Fruit fly (Drosophila melanogaster) whole organism, prepupa: ENCODE results near the gene Sec23.

Source experiments
- Blimp-1 ChIP-seq: fragments of 200-800 bp; sonication (Bioruptor generic); optimal IDR thresholded peaks from 3 replicates; lab custom pipeline; 2017; ENCODE audit warnings: missing biosample characterization, missing genetic modification characterization, mild to moderate bottlenecking, moderate library complexity, missing genetic modification reagents
- CG10631 ChIP-seq: fragments of 200-800 bp; sonication (Bioruptor generic); optimal IDR thresholded peaks from 2 replicates; lab custom pipeline; 2016; ENCODE audit warnings: missing biosample characterization, missing genetic modification characterization
- CG10669 ChIP-seq: fragments of 200-800 bp; sonication (Bioruptor generic); optimal IDR thresholded peaks from 3 replicates; lab custom pipeline; 2018; ENCODE audit warnings: missing biosample characterization, mild to moderate bottlenecking, missing genetic modification characterization, moderate library complexity
- CG11294 ChIP-seq: fragments of 200-800 bp; sonication (Bioruptor generic); IDR thresholded peaks from 2 replicates; pipeline ENCODE4 v1.3.6; 2022; ENCODE audit warnings: missing biosample characterization, missing genetic modification characterization
- CG11902 ChIP-seq: fragments of 200-800 bp; sonication (Bioruptor generic); optimal IDR thresholded peaks from 3 replicates; lab custom pipeline; 2016; ENCODE audit warnings: missing biosample characterization, missing genetic modification characterization
- CG1621 ChIP-seq: fragments of 200-800 bp; sonication (Bioruptor generic); optimal IDR thresholded peaks from 3 replicates; lab custom pipeline; 2018; ENCODE audit warnings: missing biosample characterization, mild to moderate bottlenecking, missing genetic modification characterization
- CG16779 ChIP-seq: fragments of 200-800 bp; sonication (Bioruptor generic); optimal IDR thresholded peaks from 3 replicates; lab custom pipeline; 2017; ENCODE audit warnings: missing biosample characterization, mild to moderate bottlenecking, missing genetic modification characterization
- CG3032 ChIP-seq: fragments of 200-800 bp; optimal IDR thresholded peaks from 2 replicates; lab custom pipeline; 2019; ENCODE audit warnings: missing biosample characterization, mild to moderate bottlenecking, missing genetic modification characterization, moderate library complexity
- CG31627 ChIP-seq: fragments of 200-800 bp; sonication (Bioruptor generic); optimal IDR thresholded peaks from 3 replicates; lab custom pipeline; 2016; ENCODE audit warnings: missing biosample characterization, missing genetic modification characterization
- CG32006 ChIP-seq: fragments of 200-800 bp; sonication (Bioruptor generic); optimal IDR thresholded peaks from 3 replicates; lab custom pipeline; 2017; ENCODE audit warnings: missing biosample characterization, mild to moderate bottlenecking, missing genetic modification characterization
- CG34406 ChIP-seq: fragments of 200-800 bp; sonication (Bioruptor generic); optimal IDR thresholded peaks from 3 replicates; lab custom pipeline; 2016; ENCODE audit warnings: missing biosample characterization, missing genetic modification characterization
- CG3919 ChIP-seq: fragments of 200-800 bp; sonication (Bioruptor generic); optimal IDR thresholded peaks from 3 replicates; lab custom pipeline; 2016; ENCODE audit warnings: missing biosample characterization, missing genetic modification characterization
- CG4318 ChIP-seq: fragments of 200-800 bp; sonication (Bioruptor generic); optimal IDR thresholded peaks from 3 replicates; lab custom pipeline; 2017; ENCODE audit warnings: missing biosample characterization, mild to moderate bottlenecking, missing genetic modification characterization
- CG6163 ChIP-seq: fragments of 200-800 bp; sonication (Bioruptor generic); IDR thresholded peaks from 3 replicates; pipeline ENCODE4 v1.3.6; 2022; ENCODE audit warnings: missing biosample characterization, missing genetic modification characterization
- CG6792 ChIP-seq: fragments of 200-800 bp; sonication (Bioruptor generic); optimal IDR thresholded peaks from 3 replicates; lab custom pipeline; 2016; ENCODE audit warnings: missing biosample characterization, missing genetic modification characterization
- CG6808 ChIP-seq: fragments of 200-800 bp; sonication (Bioruptor generic); optimal IDR thresholded peaks from 3 replicates; lab custom pipeline; 2017; ENCODE audit warnings: missing biosample characterization, missing genetic modification characterization, mild to moderate bottlenecking, moderate library complexity, missing genetic modification reagents
- CG6854 ChIP-seq: fragments of 200-800 bp; sonication (Bioruptor generic); optimal IDR thresholded peaks from 2 replicates; lab custom pipeline; 2017; ENCODE audit warnings: missing biosample characterization, mild to moderate bottlenecking, missing genetic modification characterization
- CG8119 ChIP-seq: fragments of 200-800 bp; sonication (Bioruptor generic); IDR thresholded peaks from 3 replicates; pipeline ENCODE4 v1.3.6; 2022; ENCODE audit warnings: missing biosample characterization, missing genetic modification characterization
- CG8319 ChIP-seq: fragments of 200-800 bp; sonication (Bioruptor generic); optimal IDR thresholded peaks from 3 replicates; lab custom pipeline; 2016; ENCODE audit warnings: missing biosample characterization, missing genetic modification characterization
- CG8632 ChIP-seq: fragments of 200-800 bp; sonication (Bioruptor generic); optimal IDR thresholded peaks from 3 replicates; lab custom pipeline; 2016; ENCODE audit warnings: missing biosample characterization, missing genetic modification characterization
- Eip75B ChIP-seq: fragments of 200-800 bp; sonication (Bioruptor generic); optimal IDR thresholded peaks from 3 replicates; lab custom pipeline; 2016; ENCODE audit warnings: missing biosample characterization, missing genetic modification characterization
- Eip78C ChIP-seq: fragments of 200-800 bp; sonication (Bioruptor generic); peaks from one replicate; lab custom pipeline; 2016; ENCODE audit warnings: missing biosample characterization, missing genetic modification characterization
- Eip93F ChIP-seq: fragments of 200-800 bp; sonication (Bioruptor generic); optimal IDR thresholded peaks from 2 replicates; lab custom pipeline; 2016; ENCODE audit warnings: missing biosample characterization, mild to moderate bottlenecking, missing genetic modification characterization
- Ets96B ChIP-seq: fragments of 200-800 bp; optimal IDR thresholded peaks from 2 replicates; lab custom pipeline; 2019; ENCODE audit warnings: missing biosample characterization, mild to moderate bottlenecking, missing genetic modification characterization, moderate library complexity
- Hr38 ChIP-seq: sonication (Bioruptor generic); optimal IDR thresholded peaks from 2 replicates; lab custom pipeline; 2016; ENCODE audit warnings: missing biosample characterization, missing genetic modification characterization
- Hr39 ChIP-seq: fragments of 200-800 bp; sonication (Bioruptor generic); optimal IDR thresholded peaks from 2 replicates; lab custom pipeline; 2016; ENCODE audit warnings: missing biosample characterization, missing genetic modification characterization
- Hr4 ChIP-seq: fragments of 200-800 bp; sonication (Bioruptor generic); optimal IDR thresholded peaks from 3 replicates; lab custom pipeline; 2016; ENCODE audit warnings: missing biosample characterization, missing genetic modification characterization
- Lpt ChIP-seq: fragments of 200-800 bp; sonication (Bioruptor generic); optimal IDR thresholded peaks from 3 replicates; lab custom pipeline; 2016; ENCODE audit warnings: missing biosample characterization, missing genetic modification characterization
- Met ChIP-seq: fragments of 200-800 bp; sonication (Bioruptor generic); optimal IDR thresholded peaks from 3 replicates; lab custom pipeline; 2016; ENCODE audit warnings: missing biosample characterization, missing genetic modification characterization
- OdsH ChIP-seq: fragments of 200-800 bp; sonication (Bioruptor generic); optimal IDR thresholded peaks from 3 replicates; lab custom pipeline; 2016; ENCODE audit warnings: missing biosample characterization, missing genetic modification characterization
- Smox ChIP-seq: fragments of 200-800 bp; sonication (Bioruptor generic); optimal IDR thresholded peaks from 3 replicates; lab custom pipeline; 2016; ENCODE audit warnings: missing biosample characterization, missing genetic modification characterization
- Sox14 ChIP-seq: fragments of 200-800 bp; sonication (Bioruptor generic); optimal IDR thresholded peaks from 3 replicates; lab custom pipeline; 2016; ENCODE audit warnings: missing biosample characterization, missing genetic modification characterization
- Sox15 ChIP-seq: fragments of 200-800 bp; sonication (Bioruptor generic); optimal IDR thresholded peaks from 3 replicates; lab custom pipeline; 2016; ENCODE audit warnings: missing biosample characterization, missing genetic modification characterization
- achi ChIP-seq: fragments of 200-800 bp; sonication (Bioruptor generic); optimal IDR thresholded peaks from 3 replicates; lab custom pipeline; 2016; ENCODE audit warnings: missing biosample characterization, missing genetic modification characterization
- acj6 ChIP-seq: fragments of 200-800 bp; sonication (Bioruptor generic); optimal IDR thresholded peaks from 3 replicates; lab custom pipeline; 2016; ENCODE audit warnings: missing biosample characterization, missing genetic modification characterization
- dac ChIP-seq: fragments of 200-800 bp; sonication (Bioruptor generic); optimal IDR thresholded peaks from 2 replicates; lab custom pipeline; 2017; ENCODE audit warnings: missing biosample characterization, mild to moderate bottlenecking, missing genetic modification characterization
- dsx ChIP-seq: fragments of 200-800 bp; optimal IDR thresholded peaks from 3 replicates; lab custom pipeline; 2019; ENCODE audit warnings: missing biosample characterization, mild to moderate bottlenecking, missing genetic modification characterization, moderate library complexity; ENCODE audit not compliant: poor library complexity, severe bottlenecking
- eg ChIP-seq: fragments of 200-800 bp; sonication (Bioruptor generic); IDR thresholded peaks from 3 replicates; pipeline ENCODE4 v1.3.6; 2022; ENCODE audit warnings: missing biosample characterization, missing genetic modification characterization
- esn ChIP-seq: fragments of 200-800 bp; sonication (Bioruptor generic); optimal IDR thresholded peaks from 2 replicates; lab custom pipeline; 2016; ENCODE audit warnings: missing biosample characterization, mild to moderate bottlenecking, missing genetic modification characterization, moderate library complexity
- fd59A ChIP-seq: fragments of 200-800 bp; sonication (Bioruptor generic); optimal IDR thresholded peaks from 2 replicates; lab custom pipeline; 2017; ENCODE audit warnings: missing biosample characterization, mild to moderate bottlenecking, missing genetic modification characterization, missing genetic modification reagents
- fkh ChIP-seq: fragments of 200-800 bp; sonication (Bioruptor generic); optimal IDR thresholded peaks from 3 replicates; lab custom pipeline; 2017; ENCODE audit warnings: missing biosample characterization, mild to moderate bottlenecking, missing genetic modification characterization, moderate library complexity
- lz ChIP-seq: fragments of 200-800 bp; sonication (Bioruptor generic); optimal IDR thresholded peaks from 3 replicates; lab custom pipeline; 2016; ENCODE audit warnings: missing biosample characterization, missing genetic modification characterization
- net ChIP-seq: fragments of 200-800 bp; sonication (Bioruptor generic); optimal IDR thresholded peaks from 3 replicates; lab custom pipeline; 2016; ENCODE audit warnings: missing biosample characterization, missing genetic modification characterization
- pdm3 ChIP-seq: fragments of 200-800 bp; sonication (Bioruptor generic); optimal IDR thresholded peaks from 3 replicates; lab custom pipeline; 2016; ENCODE audit warnings: missing biosample characterization, missing genetic modification characterization
- salr ChIP-seq, 2 experiments: fragments of 200-800 bp; sonication (Bioruptor generic); optimal IDR thresholded peaks; 3 replicates each; lab custom pipeline; 2016 to 2018; ENCODE audit warnings: missing biosample characterization in 2 of 2, missing genetic modification characterization in 2 of 2, mild to moderate bottlenecking in 1 of 2
- spab ChIP-seq: fragments of 200-800 bp; sonication (Bioruptor generic); optimal IDR thresholded peaks from 2 replicates; lab custom pipeline; 2017; ENCODE audit warnings: missing biosample characterization, mild to moderate bottlenecking, missing genetic modification characterization, missing genetic modification reagents
- ss ChIP-seq, 2 experiments: fragments of 200-800 bp; sonication (Bioruptor generic); optimal IDR thresholded peaks; 2 replicates in 1 of 2; 3 replicates in 1 of 2; lab custom pipeline; 2017 to 2018; ENCODE audit warnings: mild to moderate bottlenecking in 2 of 2, missing biosample characterization in 2 of 2, missing genetic modification characterization in 2 of 2, moderate library complexity in 1 of 2
- svp ChIP-seq: fragments of 200-800 bp; sonication (Bioruptor generic); peaks from one replicate; lab custom pipeline; 2016; ENCODE audit warnings: missing biosample characterization, missing genetic modification characterization
- topi ChIP-seq: fragments of 200-800 bp; sonication (Bioruptor generic); optimal IDR thresholded peaks from 3 replicates; lab custom pipeline; 2016; ENCODE audit warnings: missing biosample characterization, missing genetic modification characterization
- vri ChIP-seq: fragments of 200-800 bp; sonication (Bioruptor generic); optimal IDR thresholded peaks from 3 replicates; lab custom pipeline; 2016; ENCODE audit warnings: missing biosample characterization, mild to moderate bottlenecking, missing genetic modification characterization

Gene Sec23

dm6 chr3R:5648569-5649476, at the start of gene Sec23, which contains the start of gene MTA1-like:
Gene Sec23, plus strand, starts transcription at chr3R:5649065.
Gene MTA1-like, minus strand, starts transcription at chr3R:5648738.
- TF ChIP-seq Ets96B (tag; lab: Kevin White, UChicago), result peak; percentile 44
- peak; percentile 73 for TF ChIP-seq esn (GFP tag; lab: Kevin White, UChicago)
- no peak for TF ChIP-seq Sox14 (GFP tag; lab: Kevin White, UChicago)
- TF ChIP-seq CG1621, result no peak
- no peak for TF ChIP-seq CG6808 (GFP tag; lab: Kevin White, UChicago)
- no peak for TF ChIP-seq CG16779 (tag; lab: Kevin White, UChicago)
- peak; percentile 21 for TF ChIP-seq CG10669 (GFP tag; lab: Kevin White, UChicago)
- peak; percentile 77 for TF ChIP-seq CG10631 (GFP tag; lab: Kevin White, UChicago)
- TF ChIP-seq CG4318 (GFP tag; lab: Kevin White, UChicago), result no peak
- peak; percentile 28 for TF ChIP-seq vri (GFP tag; lab: Kevin White, UChicago)
- TF ChIP-seq CG6163 (GFP tag; lab: Robert Waterston, UW), result peak; percentile 31; the same call in 1 of the 3 replicates
- TF ChIP-seq Met (GFP tag; lab: Kevin White, UChicago), result peak; percentile 44
- TF ChIP-seq Hr39 (GFP tag; lab: Kevin White, UChicago), result peak; percentile 68
- TF ChIP-seq Eip78C (GFP tag; lab: Kevin White, UChicago), result peak; percentile 57
- TF ChIP-seq fkh (GFP tag; lab: Kevin White, UChicago), result peak; percentile 91
- TF ChIP-seq eg (GFP tag; lab: Robert Waterston, UW), result 0 out of 3 replicates have a peak, but pooled peaks have one; percentile 38
- peak; percentile 18 for TF ChIP-seq fd59A (GFP tag; lab: Kevin White, UChicago)
- TF ChIP-seq Eip93F (GFP tag; lab: Kevin White, UChicago), result no peak
- no peak for TF ChIP-seq dac
- peak; percentile 58 for TF ChIP-seq CG6792 (GFP tag; lab: Kevin White, UChicago)
- peak; percentile 40 for TF ChIP-seq topi (GFP tag; lab: Kevin White, UChicago)
- peak; percentile 43 for TF ChIP-seq Sox15 (GFP tag; lab: Kevin White, UChicago)
- no peak for TF ChIP-seq spab
- 0 out of 2 replicates have a peak, but pooled peaks have one; percentile 11 for TF ChIP-seq CG11294
- TF ChIP-seq Blimp-1 (GFP tag; lab: Kevin White, UChicago), result no peak
- peak; percentile 49 for TF ChIP-seq CG11902 (GFP tag; lab: Kevin White, UChicago)
- peak; percentile 76 for TF ChIP-seq OdsH
- peak; percentile 4 for TF ChIP-seq Lpt
- peak; percentile 48 for TF ChIP-seq dsx (GFP tag; lab: Kevin White, UChicago)
- TF ChIP-seq CG8319 (GFP tag; lab: Kevin White, UChicago), result peak; percentile 34
- peak; percentile 88 for TF ChIP-seq svp (GFP tag; lab: Kevin White, UChicago)
- peak; percentile 58 for TF ChIP-seq lz (GFP tag; lab: Kevin White, UChicago)
- TF ChIP-seq CG6854 (GFP tag; lab: Kevin White, UChicago), result peak; percentile 12
- TF ChIP-seq CG8119 (GFP tag; lab: Robert Waterston, UW), result no peak
- TF ChIP-seq Hr4, result peak; percentile 61
- TF ChIP-seq Smox (GFP tag; lab: Kevin White, UChicago), result peak; percentile 45
- TF ChIP-seq pdm3 (GFP tag; lab: Kevin White, UChicago), result peak; percentile 44
- TF ChIP-seq CG31627 (GFP tag; lab: Kevin White, UChicago), result peak; percentile 65
- peak; percentile 63 for TF ChIP-seq achi (GFP tag; lab: Kevin White, UChicago)
- peak; percentile 66 for TF ChIP-seq CG32006
- peak; percentile 61 for TF ChIP-seq CG8632 (GFP tag; lab: Kevin White, UChicago)
- peak; percentile 35 to 59 for TF ChIP-seq salr (GFP tag; optimal IDR thresholded peaks at IDR 0.05; lab: Kevin White, UChicago)
- TF ChIP-seq Hr38, result no peak
- TF ChIP-seq acj6 (GFP tag; lab: Kevin White, UChicago), result peak; percentile 80
- TF ChIP-seq CG3032, result peak; percentile 54
- peak; percentile 21 to 28 for TF ChIP-seq ss (GFP tag; optimal IDR thresholded peaks at IDR 0.05; lab: Kevin White, UChicago)
- TF ChIP-seq net (GFP tag; lab: Kevin White, UChicago), result peak; percentile 34
- peak; percentile 50 for TF ChIP-seq CG34406 (GFP tag; lab: Kevin White, UChicago)
- peak; percentile 49 for TF ChIP-seq CG3919 (GFP tag; lab: Kevin White, UChicago)
- TF ChIP-seq Eip75B (GFP tag; lab: Kevin White, UChicago), result no peak
